Worm (Caenorhabditis elegans): ENCODE results near the gene F38B6.2.

- TF ChIP-seq mep-1 (tag; optimal IDR thresholded peaks at IDR 0.05) = no peak
- no peak for TF ChIP-seq unc-62 (GFP tag; optimal IDR thresholded peaks at IDR 0.05)
- TF ChIP-seq nhr-237 (tag; optimal IDR thresholded peaks at IDR 0.05) = no peak
- TF ChIP-seq pha-4 (tag; optimal IDR thresholded peaks at IDR 0.05) = no peak
- TF ChIP-seq elt-3 (tag; optimal IDR thresholded peaks at IDR 0.05) = no peak
- TF ChIP-seq unc-39 (tag; optimal IDR thresholded peaks at IDR 0.05) = no peak
- no peak for TF ChIP-seq zip-8 (tag; optimal IDR thresholded peaks at IDR 0.05)
- TF ChIP-seq bed-3 (GFP tag; optimal IDR thresholded peaks at IDR 0.05) = no peak
- peak; percentile 51 for TF ChIP-seq elt-1 (tag; optimal IDR thresholded peaks at IDR 0.05; ENCODE audit: borderline replicate concordance, insufficient read depth)
- TF ChIP-seq nhr-2 (tag; optimal IDR thresholded peaks at IDR 0.05) = no peak
- no peak for TF ChIP-seq sptf-1 (tag; optimal IDR thresholded peaks at IDR 0.05)
- no peak for TF ChIP-seq lsy-2 (tag; optimal IDR thresholded peaks at IDR 0.05)
Measured at ce11 chrX:6665129-6665858, 33.0 kb upstream of the F38B6.2 start.
